Fruit fly (Drosophila melanogaster) whole organism, adult: ENCODE results near the gene Cyp4e3.
A peak's percentile ranks its signal among the peaks of the same experiment; 100 is the strongest.

Experiments
- CG11617 ChIP-seq: fragments of 200-800 bp; sonication (Bioruptor generic); optimal IDR thresholded peaks from 2 replicates; lab custom pipeline; 2017; ENCODE audit warnings: mild to moderate bottlenecking, missing biosample characterization, missing genetic modification reagents, missing genetic modification characterization
- CG12768 ChIP-seq: fragments of 200-800 bp; sonication (Bioruptor generic); optimal IDR thresholded peaks from 2 replicates; lab custom pipeline; 2017; ENCODE audit warnings: missing biosample characterization, missing genetic modification characterization, mild to moderate bottlenecking, moderate library complexity, missing genetic modification reagents
- CG14711 ChIP-seq: fragments of 200-800 bp; sonication (Bioruptor generic); optimal IDR thresholded peaks from 2 replicates; lab custom pipeline; 2018; ENCODE audit warnings: missing biosample characterization, mild to moderate bottlenecking, missing genetic modification characterization, moderate library complexity
- CG1620 ChIP-seq: fragments of 200-800 bp; sonication (Bioruptor generic); optimal IDR thresholded peaks from 2 replicates; lab custom pipeline; 2016; ENCODE audit warnings: missing biosample characterization, missing genetic modification characterization
- CG33017 ChIP-seq: fragments of 200-800 bp; sonication (Bioruptor generic); optimal IDR thresholded peaks from 2 replicates; lab custom pipeline; 2018; ENCODE audit warnings: missing biosample characterization, mild to moderate bottlenecking, missing genetic modification characterization, moderate library complexity
- CG5204 ChIP-seq: fragments of 200-800 bp; sonication (Bioruptor generic); optimal IDR thresholded peaks from 2 replicates; lab custom pipeline; 2016; ENCODE audit warnings: missing biosample characterization, missing genetic modification characterization
- CG7045 ChIP-seq: fragments of 200-800 bp; sonication (Bioruptor generic); optimal IDR thresholded peaks from 2 replicates; lab custom pipeline; 2017; ENCODE audit warnings: missing biosample characterization, mild to moderate bottlenecking, missing genetic modification characterization
- CG7101 ChIP-seq: fragments of 200-800 bp; sonication (Bioruptor generic); optimal IDR thresholded peaks from 2 replicates; lab custom pipeline; 2018; ENCODE audit warnings: missing biosample characterization, mild to moderate bottlenecking, missing genetic modification characterization, moderate library complexity
- Clk ChIP-seq: fragments of 200-800 bp; sonication (Bioruptor generic); optimal IDR thresholded peaks from 2 replicates; lab custom pipeline; 2017; ENCODE audit warnings: missing biosample characterization, missing genetic modification characterization
- Crg-1 ChIP-seq: fragments of 200-800 bp; sonication (Bioruptor generic); optimal IDR thresholded peaks from 2 replicates; lab custom pipeline; 2016; ENCODE audit warnings: missing biosample characterization, missing genetic modification characterization
- Hr96 ChIP-seq: fragments of 200-800 bp; sonication (Bioruptor generic); optimal IDR thresholded peaks from 2 replicates; lab custom pipeline; 2016; ENCODE audit warnings: missing biosample characterization, missing genetic modification characterization
- Mnt ChIP-seq: fragments of 200-800 bp; sonication (Bioruptor generic); optimal IDR thresholded peaks from 2 replicates; lab custom pipeline; 2016; ENCODE audit warnings: missing biosample characterization, mild to moderate bottlenecking, missing genetic modification characterization
- bab1 ChIP-seq: fragments of 200-800 bp; sonication (Bioruptor generic); optimal IDR thresholded peaks from 3 replicates; lab custom pipeline; 2019; ENCODE audit warnings: missing biosample characterization, mild to moderate bottlenecking, missing genetic modification characterization, moderate library complexity
- cic ChIP-seq: fragments of 200-800 bp; sonication (Bioruptor generic); optimal IDR thresholded peaks from 2 replicates; lab custom pipeline; 2017; ENCODE audit warnings: missing biosample characterization, mild to moderate bottlenecking, missing genetic modification characterization, moderate library complexity
- cnc ChIP-seq, 2 experiments: fragments of >200 bp; optimal IDR thresholded peaks; 2 replicates each; lab custom pipeline; 2017
- kay ChIP-seq: fragments of 200-800 bp; sonication (Bioruptor generic); peaks from one replicate; lab custom pipeline; 2016; ENCODE audit warnings: missing biosample characterization, missing genetic modification characterization, borderline replicate concordance
- ovo ChIP-seq: fragments of 200-800 bp; sonication (Bioruptor generic); optimal IDR thresholded peaks from 2 replicates; lab custom pipeline; 2016; ENCODE audit warnings: missing biosample characterization, missing genetic modification characterization
- pad ChIP-seq: fragments of 200-800 bp; sonication (Bioruptor generic); optimal IDR thresholded peaks from 3 replicates; lab custom pipeline; 2017; ENCODE audit warnings: missing biosample characterization, missing genetic modification characterization, mild to moderate bottlenecking, moderate library complexity, missing genetic modification reagents
- tj ChIP-seq: fragments of 200-800 bp; sonication (Bioruptor generic); optimal IDR thresholded peaks from 3 replicates; lab custom pipeline; 2017; ENCODE audit warnings: missing biosample characterization, mild to moderate bottlenecking, missing genetic modification characterization, moderate library complexity
- toe ChIP-seq: fragments of 200-800 bp; sonication (Bioruptor generic); optimal IDR thresholded peaks from 2 replicates; lab custom pipeline; 2016; ENCODE audit warnings: missing biosample characterization, missing genetic modification characterization

Cyp4e3 gene

DNA sequence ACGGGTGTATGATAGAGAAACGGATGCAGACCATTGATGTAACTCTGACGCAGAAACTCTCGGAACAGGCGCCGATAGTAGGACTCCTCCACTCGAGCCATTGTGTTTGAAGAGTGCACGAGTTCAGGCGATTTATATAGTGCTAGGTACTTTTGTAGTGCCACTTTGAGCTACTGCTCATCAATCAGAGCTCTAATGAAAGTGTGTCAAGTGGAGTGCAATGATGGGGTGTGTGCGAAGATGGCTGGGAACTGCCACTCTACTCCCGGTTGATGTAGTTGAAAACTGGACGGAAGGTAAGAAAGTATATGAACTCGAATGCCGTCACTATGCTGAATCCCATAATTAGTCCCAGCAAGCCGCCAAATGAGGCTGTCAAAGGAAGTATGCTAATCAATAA is 21.0 kb upstream of the Cyp4e3 start, which contains the start of gene ppk18:
Gene ppk18, minus strand, starts transcription at position 101 of the 400 bp plus-strand sequence.
- TF ChIP-seq Hr96 (GFP tag; lab: Kevin White, UChicago): no peak
- no peak for TF ChIP-seq CG33017 (tag; lab: Kevin White, UChicago)
- TF ChIP-seq tj (GFP tag; lab: Kevin White, UChicago): no peak
- TF ChIP-seq pad (GFP tag; lab: Kevin White, UChicago): no peak
- TF ChIP-seq toe: no peak
- no peak for TF ChIP-seq CG1620
- no peak for TF ChIP-seq CG11617 (GFP tag; lab: Kevin White, UChicago)
- no peak for TF ChIP-seq ovo
- no peak for TF ChIP-seq kay (GFP tag; lab: Kevin White, UChicago)
- no peak for TF ChIP-seq CG5204 (GFP tag; lab: Kevin White, UChicago)
- no peak for TF ChIP-seq cnc (optimal IDR thresholded peaks at IDR 0.05; lab: Kevin White, UChicago)
- TF ChIP-seq cic (GFP tag; lab: Kevin White, UChicago): no peak

DNA sequence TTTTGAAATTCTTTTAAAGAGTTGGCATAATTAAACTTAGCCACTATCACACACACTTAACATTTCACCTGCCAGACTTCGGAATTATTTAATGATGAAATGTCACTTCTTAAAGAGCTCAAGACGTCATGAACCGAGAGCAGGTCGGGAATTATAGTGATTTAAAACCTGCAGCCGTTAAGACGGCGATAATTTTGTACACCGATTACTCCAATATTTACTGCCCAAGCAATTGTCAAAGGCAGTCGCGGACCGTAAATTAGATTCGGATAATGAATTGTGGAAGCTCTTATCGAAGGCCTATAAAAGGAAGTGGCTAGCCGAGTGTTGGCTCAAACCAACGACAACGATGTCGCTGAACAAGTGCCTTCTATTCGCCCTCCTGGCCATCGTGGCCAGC is 18.9 kb upstream of the Cyp4e3 start, which contains the start of gene CG17633:
Gene CG17633, plus strand, starts transcription at position 326 of the 400 bp plus-strand sequence.
- TF ChIP-seq kay (GFP tag; lab: Kevin White, UChicago): no peak
- TF ChIP-seq CG33017 (tag; lab: Kevin White, UChicago): no peak
- TF ChIP-seq Clk: no peak
- TF ChIP-seq ovo: no peak
- TF ChIP-seq tj (GFP tag; lab: Kevin White, UChicago): no peak
- no peak for TF ChIP-seq Hr96 (GFP tag; lab: Kevin White, UChicago)
- no peak for TF ChIP-seq CG11617 (GFP tag; lab: Kevin White, UChicago)
- no peak for TF ChIP-seq CG1620
- TF ChIP-seq CG5204 (GFP tag; lab: Kevin White, UChicago): no peak
- no peak for TF ChIP-seq CG12768 (GFP tag; lab: Kevin White, UChicago)
- TF ChIP-seq bab1 (GFP tag; lab: Kevin White, UChicago): no peak
- TF ChIP-seq cnc (optimal IDR thresholded peaks at IDR 0.05; lab: Kevin White, UChicago): no peak
- no peak for TF ChIP-seq Mnt (GFP tag; lab: Kevin White, UChicago)
- no peak for TF ChIP-seq toe
- TF ChIP-seq pad (GFP tag; lab: Kevin White, UChicago): no peak
- no peak for TF ChIP-seq CG14711 (tag; lab: Kevin White, UChicago)
- TF ChIP-seq Crg-1 (GFP tag; lab: Kevin White, UChicago): no peak

DNA sequence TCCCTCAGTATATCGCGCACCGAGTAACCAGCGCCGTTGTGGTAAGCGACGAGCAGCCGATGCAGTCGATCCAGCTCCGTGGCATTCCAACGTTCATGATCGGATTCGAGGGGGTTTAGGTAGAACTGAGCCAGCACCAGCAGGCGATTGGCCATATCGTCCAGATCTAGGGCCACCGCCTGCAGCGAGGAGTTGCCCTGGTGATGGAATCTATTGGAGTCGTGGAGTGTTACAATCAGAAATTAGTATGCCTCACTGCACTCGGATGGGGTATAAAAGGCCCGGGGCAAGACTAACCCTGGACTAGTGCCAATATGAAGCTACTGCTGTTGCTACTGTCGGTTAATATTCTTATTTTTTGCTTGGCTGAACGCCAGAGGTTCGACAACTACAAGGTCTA is 16.9 kb upstream of the Cyp4e3 start, which contains the start of gene CG4017:
Gene CG4017, plus strand, starts transcription at position 301 of the 400 bp plus-strand sequence.
- no peak for TF ChIP-seq toe
- no peak for TF ChIP-seq CG7045 (GFP tag; lab: Kevin White, UChicago)

DNA sequence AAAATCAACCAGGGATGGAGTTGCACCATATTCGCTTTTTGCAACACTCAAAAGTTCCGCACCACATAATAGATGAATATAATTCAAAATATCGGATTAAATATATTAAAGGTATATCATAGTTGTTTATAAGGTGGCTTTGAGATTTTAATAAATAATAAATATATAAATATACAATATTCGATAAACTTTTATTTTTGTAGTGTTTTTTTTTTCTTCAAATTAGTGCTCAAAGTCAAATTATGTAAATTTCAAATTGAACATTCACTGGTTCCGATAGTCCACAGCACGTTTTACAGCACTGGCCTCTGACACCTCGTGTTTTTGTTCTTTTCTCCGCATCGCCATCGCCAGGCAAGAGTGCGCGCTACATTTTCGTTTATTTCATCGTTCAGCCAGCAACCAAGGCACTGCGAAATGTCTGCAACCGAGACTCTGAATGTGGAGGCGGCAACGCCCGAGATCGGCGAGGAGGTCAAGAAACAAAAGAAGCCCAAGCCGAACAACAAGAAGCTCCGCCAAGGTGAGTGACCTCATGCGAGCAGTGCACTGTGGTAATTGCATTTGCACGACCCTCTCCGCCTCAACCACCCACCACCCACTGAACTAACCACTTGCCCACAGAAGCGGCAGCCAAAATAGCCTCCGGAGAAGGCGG is 13.5 kb upstream of the Cyp4e3 start, which contains the start of the genes Taf11 and und:
Gene Taf11, minus strand, starts transcription at position 51 of the 658 bp plus-strand sequence.
Gene und, plus strand, starts transcription at position 158 of the 658 bp plus-strand sequence.
- TF ChIP-seq Clk (peak; percentile 0), ovo (peak; percentile 27), Hr96 (GFP tag; lab: Kevin White, UChicago) (peak; percentile 39), CG12768 (GFP tag; lab: Kevin White, UChicago) (peak; percentile 71), CG7045 (GFP tag; lab: Kevin White, UChicago) (peak; percentile 78), bab1 (GFP tag; lab: Kevin White, UChicago) (peak; percentile 17), pad (GFP tag; lab: Kevin White, UChicago) (peak; percentile 74), cic (GFP tag; lab: Kevin White, UChicago) (peak; percentile 30), tj (GFP tag; lab: Kevin White, UChicago) (no peak), kay (GFP tag; lab: Kevin White, UChicago) (no peak), CG11617 (GFP tag; lab: Kevin White, UChicago) (peak; percentile 53), Mnt (GFP tag; lab: Kevin White, UChicago) (peak; percentile 80), CG33017 (tag; lab: Kevin White, UChicago) (peak; percentile 13), CG5204 (GFP tag; lab: Kevin White, UChicago) (no peak), toe (peak; percentile 54), CG7101 (tag; lab: Kevin White, UChicago) (peak; percentile 42), Crg-1 (GFP tag; lab: Kevin White, UChicago) (peak; percentile 78), CG1620 (peak; percentile 44), cnc (optimal IDR thresholded peaks at IDR 0.05; lab: Kevin White, UChicago) (no peak), CG14711 (tag; lab: Kevin White, UChicago) (peak; percentile 51)

DNA sequence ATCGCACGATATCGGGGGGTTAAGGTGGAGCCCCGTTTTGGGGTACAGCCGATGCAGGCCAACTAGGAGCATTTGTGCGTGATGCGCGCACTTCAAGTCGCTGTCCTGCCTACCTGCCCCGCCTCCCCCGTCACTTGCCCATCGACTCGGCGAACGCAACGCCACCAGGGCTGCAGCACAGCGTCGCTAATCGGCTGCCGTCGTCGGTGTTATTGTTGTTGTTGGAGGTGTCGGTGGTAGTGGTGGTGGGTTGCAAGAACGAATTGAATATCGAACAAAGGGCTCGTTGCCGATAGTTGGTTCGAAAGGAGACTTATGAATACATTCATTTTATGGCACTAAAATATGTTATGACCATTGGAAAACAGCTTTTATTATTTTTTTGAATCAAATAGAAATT is 9.0 kb upstream of the Cyp4e3 start:
- TF ChIP-seq cic (GFP tag; lab: Kevin White, UChicago) (no peak), CG11617 (GFP tag; lab: Kevin White, UChicago) (peak; percentile 18), bab1 (GFP tag; lab: Kevin White, UChicago) (peak; percentile 46), Mnt (GFP tag; lab: Kevin White, UChicago) (peak; percentile 46), CG7045 (GFP tag; lab: Kevin White, UChicago) (peak; percentile 21), CG7101 (tag; lab: Kevin White, UChicago) (peak; percentile 55), CG12768 (GFP tag; lab: Kevin White, UChicago) (no peak), Clk (peak; percentile 41), pad (GFP tag; lab: Kevin White, UChicago) (no peak), tj (GFP tag; lab: Kevin White, UChicago) (no peak), cnc (optimal IDR thresholded peaks at IDR 0.05; lab: Kevin White, UChicago) (no peak), CG14711 (tag; lab: Kevin White, UChicago) (peak; percentile 37), CG5204 (GFP tag; lab: Kevin White, UChicago) (peak; percentile 56), CG1620 (no peak), ovo (peak; percentile 8), Crg-1 (GFP tag; lab: Kevin White, UChicago) (no peak), CG33017 (tag; lab: Kevin White, UChicago) (peak; percentile 55), toe (peak; percentile 73), Hr96 (GFP tag; lab: Kevin White, UChicago) (peak; percentile 73), kay (GFP tag; lab: Kevin White, UChicago) (no peak)
